Worm (Caenorhabditis elegans) whole organism, L2 larva: Measurements from ENCODE around the gene dlc-1.

Experiments
- ZK546.5 ChIP-seq: sonication (generic microtip); optimal IDR thresholded peaks from 2 replicates; lab custom pipeline; 2017; ENCODE audit warnings: missing biosample characterization, missing genetic modification characterization
- aly-2 ChIP-seq: fragments of 150-350 bp; optimal IDR thresholded peaks from 2 replicates; lab custom pipeline; 2014; ENCODE audit warnings: missing biosample characterization, missing genetic modification characterization
- ama-1 ChIP-seq: fragments of 150-350 bp; optimal IDR thresholded peaks from 2 replicates; lab custom pipeline; 2018; ENCODE audit warnings: inconsistent platforms
- blmp-1 ChIP-seq: sonication (generic microtip); optimal IDR thresholded peaks from 2 replicates; lab custom pipeline; 2017; ENCODE audit warnings: missing genetic modification characterization, mild to moderate bottlenecking, missing compliant biosample characterization, antibody characterized with exemption, moderate library complexity; ENCODE audit not compliant: insufficient read depth
- nhr-6 ChIP-seq: fragments of 150-350 bp; optimal IDR thresholded peaks from 2 replicates; lab custom pipeline; 2014; ENCODE audit warnings: missing biosample characterization, missing genetic modification characterization
- sma-9 ChIP-seq, 2 experiments: fragments of 150-350 bp in 1 of 2; sonication (generic microtip) in 1 of 2; optimal IDR thresholded peaks; 2 replicates each; lab custom pipeline; 2014 to 2016; ENCODE audit warnings: missing genetic modification characterization in 2 of 2, mild to moderate bottlenecking in 1 of 2, missing biosample characterization in 1 of 2, missing compliant biosample characterization in 1 of 2, missing genetic modification reagents in 1 of 2, moderate library complexity in 1 of 2

DNA sequence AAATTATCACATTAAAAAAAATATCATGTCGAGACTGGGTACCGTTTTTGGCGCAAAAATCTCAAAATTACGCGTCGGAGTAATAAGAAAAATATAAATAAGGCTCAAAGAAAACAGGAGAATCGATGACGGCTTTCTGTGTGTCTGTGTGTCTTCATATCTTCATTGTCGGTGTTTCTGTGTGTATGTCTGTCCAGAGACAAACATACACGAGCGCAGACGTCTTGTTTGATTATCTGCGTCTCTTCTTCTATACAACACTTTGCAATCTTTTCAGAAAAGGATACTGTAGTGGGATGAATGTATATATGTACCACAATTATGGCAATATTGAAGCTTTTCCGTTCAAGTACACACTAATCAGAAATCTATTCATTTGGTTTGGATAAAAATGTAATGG, 19.2 kb downstream of the dlc-1 start, which contains the start of gene C05D11.13:
- TF ChIP-seq nhr-6 (no peak), sma-9 (GFP tag; optimal IDR thresholded peaks at IDR 0.05; lab: Kevin White, UChicago) (peak; percentile 59), sma-9 (tag; optimal IDR thresholded peaks at IDR 0.05; lab: Kevin White, UChicago) (no peak), ama-1 (no peak), aly-2 (no peak), blmp-1 (tag; lab: Kevin White, UChicago) (no peak), ZK546.5 (tag; lab: Kevin White, UChicago) (no peak)
